Fruit fly (Drosophila melanogaster) whole organism, pupa: ENCODE results near the gene CG18661.

ENCODE experiments used
- CG14655 ChIP-seq: fragments of 200-800 bp; sonication (Bioruptor generic); optimal IDR thresholded peaks from 3 replicates; lab custom pipeline; 2017; ENCODE audit warnings: mild to moderate bottlenecking, missing biosample characterization, missing genetic modification reagents, missing genetic modification characterization
- CG15710 ChIP-seq: fragments of 200-800 bp; sonication (Bioruptor generic); optimal IDR thresholded peaks from 2 replicates; lab custom pipeline; 2018; ENCODE audit warnings: missing biosample characterization, mild to moderate bottlenecking, missing genetic modification characterization, moderate library complexity
- CG17806 ChIP-seq: fragments of 200-800 bp; sonication (Bioruptor generic); optimal IDR thresholded peaks from 2 replicates; lab custom pipeline; 2018; ENCODE audit warnings: missing biosample characterization, mild to moderate bottlenecking, missing genetic modification characterization, moderate library complexity
- CG32121 ChIP-seq: fragments of 200-800 bp; sonication (Bioruptor generic); IDR thresholded peaks from 2 replicates; pipeline ENCODE4 v1.3.6; 2022; ENCODE audit warnings: missing biosample characterization, missing genetic modification characterization
- CG4496 ChIP-seq: fragments of 200-800 bp; sonication (Bioruptor generic); IDR thresholded peaks from 3 replicates; pipeline ENCODE4 v1.3.6; 2022; ENCODE audit warnings: missing biosample characterization, missing genetic modification characterization
- CG8159 ChIP-seq: fragments of 200-800 bp; sonication (Bioruptor generic); optimal IDR thresholded peaks from 3 replicates; lab custom pipeline; 2018; ENCODE audit warnings: missing biosample characterization, mild to moderate bottlenecking, missing genetic modification characterization, moderate library complexity
- EcR ChIP-seq: fragments of 200-800 bp; sonication (Bioruptor generic); optimal IDR thresholded peaks from 3 replicates; lab custom pipeline; 2019; ENCODE audit warnings: missing biosample characterization, missing genetic modification characterization, mild to moderate bottlenecking, moderate library complexity, missing genetic modification reagents
- gl ChIP-seq: fragments of 200-800 bp; sonication (Bioruptor generic); optimal IDR thresholded peaks from 2 replicates; lab custom pipeline; 2018; ENCODE audit warnings: missing biosample characterization, mild to moderate bottlenecking, missing genetic modification characterization

DNA sequence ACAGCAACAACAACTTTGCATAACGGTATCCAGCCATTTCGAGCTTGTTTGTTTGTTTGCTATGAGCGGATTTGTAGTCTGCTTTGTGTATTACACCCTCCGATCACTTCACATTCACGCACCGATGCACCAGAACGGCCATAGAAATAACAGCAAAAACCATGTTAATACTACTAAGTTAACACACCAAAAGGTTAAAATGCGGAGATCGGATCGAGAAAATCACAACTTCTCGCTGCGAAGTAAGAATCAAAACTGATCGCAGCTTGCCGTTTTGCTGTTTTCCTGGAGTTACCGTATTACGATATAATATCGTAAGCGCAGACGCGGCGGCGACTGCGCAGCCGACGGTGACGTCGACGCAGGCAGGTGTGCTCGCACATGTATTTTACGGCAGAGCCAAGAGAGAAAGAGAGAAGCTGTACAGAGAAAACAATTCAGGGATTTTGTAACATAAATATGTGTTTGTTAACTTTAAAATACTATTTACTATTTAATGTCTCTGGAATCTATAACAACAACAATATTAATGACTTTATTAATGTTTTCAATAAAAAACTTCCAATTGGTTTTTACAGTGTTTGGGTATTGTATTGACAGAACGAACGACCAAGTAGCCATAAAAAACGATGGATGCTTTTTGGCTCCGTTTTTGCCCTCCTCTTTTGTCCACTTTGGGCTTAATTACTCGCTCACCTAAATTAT lies 12.6 kb upstream of the CG18661 start, which contains the start of gene CG13101:
- TF ChIP-seq CG32121 (GFP tag; lab: Robert Waterston, UW): peak; percentile 97
- peak; percentile 94 for TF ChIP-seq CG15710
- TF ChIP-seq CG8159 (tag; lab: Kevin White, UChicago): peak; percentile 93
- peak; percentile 93 for TF ChIP-seq CG17806 (tag; lab: Kevin White, UChicago)
- TF ChIP-seq EcR (GFP tag; lab: Kevin White, UChicago): no peak
- peak; percentile 95 for TF ChIP-seq CG14655
- peak; percentile 96 for TF ChIP-seq CG4496 (GFP tag; lab: Robert Waterston, UW)
- TF ChIP-seq gl (tag; lab: Kevin White, UChicago): peak; percentile 78
